Worm (Caenorhabditis elegans) whole organism, L3 larva: Measurements from ENCODE around the gene dgn-2.

Experiments
- aly-2 ChIP-seq: fragments of 150-350 bp; optimal IDR thresholded peaks from 2 replicates; lab custom pipeline; 2014; ENCODE audit warnings: missing biosample characterization, missing genetic modification characterization
- ceh-28 ChIP-seq: fragments of 150-350 bp; optimal IDR thresholded peaks from 2 replicates; lab custom pipeline; 2014; ENCODE audit warnings: missing biosample characterization, missing genetic modification reagents, missing genetic modification characterization
- ceh-82 ChIP-seq: fragments of 150-350 bp; optimal IDR thresholded peaks from 2 replicates; lab custom pipeline; 2014; ENCODE audit warnings: missing biosample characterization, missing genetic modification characterization
- jun-1 ChIP-seq: fragments of 150-350 bp; optimal IDR thresholded peaks from 2 replicates; lab custom pipeline; 2014; ENCODE audit warnings: missing biosample characterization, missing genetic modification reagents, missing genetic modification characterization

ce11 chrX:1412844-1413243, 45.5 kb upstream of the dgn-2 start, which contains the start of gene srh-19:
- TF ChIP-seq ceh-82 (tag; lab: Kevin White, UChicago) = no peak
- TF ChIP-seq ceh-28 (tag; lab: Kevin White, UChicago) = no peak
- TF ChIP-seq aly-2 (tag; lab: Kevin White, UChicago) = no peak
- no peak for TF ChIP-seq jun-1 (tag; lab: Kevin White, UChicago)
